Fruit fly (Drosophila melanogaster) whole organism, embryonic: ENCODE data around the gene CG11970.
A peak's percentile ranks its signal among the peaks of the same experiment; 100 is the strongest.

Experiments used
- CG11695 ChIP-seq: fragments of 200-800 bp; sonication (Bioruptor generic); IDR thresholded peaks from 3 replicates; pipeline ENCODE4 v1.3.6; 2022; ENCODE audit warnings: missing biosample characterization, missing genetic modification characterization
- CG12299 ChIP-seq: fragments of 200-800 bp; sonication (Bioruptor generic); optimal IDR thresholded peaks from 2 replicates; lab custom pipeline; 2018; ENCODE audit warnings: missing biosample characterization, mild to moderate bottlenecking, missing genetic modification characterization
- CG13296 ChIP-seq: fragments of 200-800 bp; sonication (Bioruptor generic); optimal IDR thresholded peaks from 3 replicates; lab custom pipeline; 2018; ENCODE audit warnings: missing biosample characterization, mild to moderate bottlenecking, missing genetic modification characterization
- CG14441 ChIP-seq: fragments of 200-800 bp; sonication (Bioruptor generic); IDR thresholded peaks from 2 replicates; pipeline ENCODE4 v1.3.6; 2022; ENCODE audit warnings: missing biosample characterization, missing genetic modification characterization
- CG15514 ChIP-seq: fragments of 200-800 bp; sonication (Bioruptor generic); optimal IDR thresholded peaks from 3 replicates; lab custom pipeline; 2017; ENCODE audit warnings: missing biosample characterization, missing genetic modification characterization, mild to moderate bottlenecking, moderate library complexity, missing genetic modification reagents
- CG1832 ChIP-seq: fragments of 200-800 bp; sonication (Bioruptor generic); optimal IDR thresholded peaks from 2 replicates; lab custom pipeline; 2017; ENCODE audit warnings: missing biosample characterization, mild to moderate bottlenecking, missing genetic modification characterization, inconsistent platforms
- CG18599 ChIP-seq: fragments of 200-800 bp; sonication (Bioruptor generic); optimal IDR thresholded peaks from 3 replicates; lab custom pipeline; 2017; ENCODE audit warnings: missing biosample characterization, missing genetic modification characterization, mild to moderate bottlenecking, moderate library complexity, missing genetic modification reagents
- CG2116 ChIP-seq: fragments of 200-800 bp; sonication (Bioruptor generic); optimal IDR thresholded peaks from 3 replicates; lab custom pipeline; 2018; ENCODE audit warnings: missing biosample characterization, mild to moderate bottlenecking, missing genetic modification characterization
- CG2678 ChIP-seq: fragments of 200-800 bp; sonication (Bioruptor generic); optimal IDR thresholded peaks from 3 replicates; lab custom pipeline; 2019; ENCODE audit warnings: missing biosample characterization, mild to moderate bottlenecking, missing genetic modification characterization, moderate library complexity
- CG30020 ChIP-seq: fragments of 200-800 bp; optimal IDR thresholded peaks from 2 replicates; lab custom pipeline; 2019; ENCODE audit warnings: missing biosample characterization, mild to moderate bottlenecking, missing genetic modification characterization, moderate library complexity
- CG3726 ChIP-seq: fragments of 200-800 bp; sonication (Bioruptor generic); IDR thresholded peaks from 3 replicates; pipeline ENCODE4, ENCODE4 v1.3.6; 2022; ENCODE audit warnings: missing biosample characterization, missing genetic modification characterization
- CG42726 ChIP-seq: fragments of 200-800 bp; sonication (Bioruptor generic); IDR thresholded peaks from 2 replicates; pipeline ENCODE4 v1.3.6; 2022; ENCODE audit warnings: missing biosample characterization, missing genetic modification characterization; ENCODE audit not compliant: partially characterized antibody
- CG4730 ChIP-seq: fragments of 200-800 bp; sonication (Bioruptor generic); IDR thresholded peaks from 2 replicates; pipeline ENCODE4 v1.3.6; 2022; ENCODE audit warnings: missing biosample characterization, missing genetic modification characterization
- CG6654 ChIP-seq: fragments of 200-800 bp; sonication (Bioruptor generic); optimal IDR thresholded peaks from 2 replicates; lab custom pipeline; 2017; ENCODE audit warnings: missing biosample characterization, mild to moderate bottlenecking, missing genetic modification characterization
- CG6765 ChIP-seq: fragments of 200-800 bp; sonication (Bioruptor generic); optimal IDR thresholded peaks from 3 replicates; lab custom pipeline; 2017; ENCODE audit warnings: missing biosample characterization, mild to moderate bottlenecking, missing genetic modification characterization
- CG7556 ChIP-seq: fragments of 200-800 bp; sonication (Bioruptor generic); optimal IDR thresholded peaks from 2 replicates; lab custom pipeline; 2017; ENCODE audit warnings: missing biosample characterization, mild to moderate bottlenecking, missing genetic modification characterization
- CG8765 ChIP-seq: fragments of 200-800 bp; sonication (Bioruptor generic); IDR thresholded peaks from 2 replicates; pipeline ENCODE4 v1.3.6; 2022; ENCODE audit warnings: missing biosample characterization, missing genetic modification characterization
- CG9437 ChIP-seq: fragments of 200-800 bp; sonication (Bioruptor generic); optimal IDR thresholded peaks from 2 replicates; lab custom pipeline; 2018; ENCODE audit warnings: missing biosample characterization, mild to moderate bottlenecking, missing genetic modification characterization
- CTCF ChIP-seq: fragments of 200-800 bp; sonication (Bioruptor generic); optimal IDR thresholded peaks from 2 replicates; lab custom pipeline; 2017; ENCODE audit warnings: missing biosample characterization, mild to moderate bottlenecking, missing genetic modification characterization, moderate library complexity
- Dip2 ChIP-seq: fragments of 200-800 bp; sonication (Bioruptor generic); IDR thresholded peaks from 2 replicates; pipeline ENCODE4 v1.3.6; 2022; ENCODE audit warnings: missing biosample characterization, missing genetic modification characterization
- Dll ChIP-seq: fragments of 200-800 bp; sonication (Bioruptor generic); IDR thresholded peaks from 4 replicates; pipeline ENCODE4 v1.3.6; 2022; ENCODE audit warnings: missing biosample characterization, missing genetic modification characterization; ENCODE audit not compliant: partially characterized antibody
- Dref ChIP-seq: fragments of 200-800 bp; sonication (Bioruptor generic); IDR thresholded peaks from 2 replicates; pipeline ENCODE4 v1.3.6; 2022; ENCODE audit warnings: missing biosample characterization, missing genetic modification characterization
- E2f2 ChIP-seq: fragments of 200-800 bp; sonication (Bioruptor generic); IDR thresholded peaks from 2 replicates; pipeline ENCODE4 v1.3.6; 2022; ENCODE audit warnings: missing biosample characterization, missing genetic modification characterization
- Fer1 ChIP-seq: fragments of 200-800 bp; sonication (Bioruptor generic); optimal IDR thresholded peaks from 2 replicates; lab custom pipeline; 2017; ENCODE audit warnings: missing biosample characterization, mild to moderate bottlenecking, missing genetic modification characterization
- HLH3B ChIP-seq: fragments of 200-800 bp; sonication (Bioruptor generic); IDR thresholded peaks from 2 replicates; pipeline ENCODE4 v1.3.6; 2022; ENCODE audit warnings: missing biosample characterization, missing genetic modification characterization
- HmgZ ChIP-seq: fragments of 200-800 bp; sonication (Bioruptor generic); optimal IDR thresholded peaks from 2 replicates; lab custom pipeline; 2018; ENCODE audit warnings: missing biosample characterization, mild to moderate bottlenecking, missing genetic modification characterization
- Lpt ChIP-seq: fragments of >200 bp; optimal IDR thresholded peaks from 2 replicates; lab custom pipeline; 2018; ENCODE audit warnings: missing biosample characterization, missing genetic modification characterization
- MBD-R2 ChIP-seq: fragments of 200-800 bp; sonication (Bioruptor generic); IDR thresholded peaks from 2 replicates; pipeline ENCODE4 v1.3.6; 2022; ENCODE audit warnings: missing biosample characterization, missing genetic modification characterization
- MESR4 ChIP-seq: fragments of 200-800 bp; sonication (Bioruptor generic); optimal IDR thresholded peaks from 2 replicates; lab custom pipeline; 2018; ENCODE audit warnings: missing biosample characterization, mild to moderate bottlenecking, missing genetic modification characterization, moderate library complexity
- Med ChIP-seq: fragments of 200-800 bp; sonication (Bioruptor generic); peaks from one replicate; lab custom pipeline; 2016; ENCODE audit warnings: missing biosample characterization, missing genetic modification characterization, mild to moderate bottlenecking, inconsistent platforms, moderate library complexity
- Myb ChIP-seq: fragments of 200-800 bp; sonication (Bioruptor generic); optimal IDR thresholded peaks from 2 replicates; lab custom pipeline; 2016; ENCODE audit warnings: missing biosample characterization, missing genetic modification characterization
- NC2β ChIP-seq: fragments of 200-800 bp; sonication (Bioruptor generic); optimal IDR thresholded peaks from 2 replicates; lab custom pipeline; 2016; ENCODE audit warnings: missing biosample characterization, missing genetic modification characterization
- NFAT ChIP-seq: fragments of 200-800 bp; sonication (Bioruptor generic); IDR thresholded peaks from 2 replicates; pipeline ENCODE4 v1.3.6; 2022; ENCODE audit warnings: missing biosample characterization, missing genetic modification characterization
- Oli ChIP-seq: fragments of 200-800 bp; sonication (Bioruptor generic); optimal IDR thresholded peaks from 2 replicates; lab custom pipeline; 2018; ENCODE audit warnings: missing biosample characterization, mild to moderate bottlenecking, missing genetic modification characterization, moderate library complexity
- Opbp ChIP-seq: fragments of 200-800 bp; sonication (Bioruptor generic); IDR thresholded peaks from 3 replicates; pipeline ENCODE4 v1.3.6; 2022; ENCODE audit warnings: missing biosample characterization, missing genetic modification characterization; ENCODE audit not compliant: partially characterized antibody
- Sox102F ChIP-seq: fragments of 200-800 bp; sonication (Bioruptor generic); optimal IDR thresholded peaks from 2 replicates; lab custom pipeline; 2018; ENCODE audit warnings: missing biosample characterization, mild to moderate bottlenecking, missing genetic modification characterization, moderate library complexity
- chn ChIP-seq: fragments of 200-800 bp; sonication (Bioruptor generic); optimal IDR thresholded peaks from 2 replicates; lab custom pipeline; 2016; ENCODE audit warnings: missing biosample characterization, missing genetic modification characterization
- dysf ChIP-seq: fragments of 200-800 bp; sonication (Bioruptor generic); IDR thresholded peaks from 3 replicates; pipeline ENCODE4 v1.3.6; 2022; ENCODE audit warnings: missing biosample characterization, missing genetic modification characterization
- esg ChIP-seq: fragments of 200-800 bp; sonication (Bioruptor generic); conservative IDR thresholded peaks from 2 replicates; pipeline ENCODE4 v1.3.6; 2022; ENCODE audit warnings: missing biosample characterization, missing genetic modification characterization
- insv ChIP-seq, 2 experiments: fragments of 200-800 bp; sonication (Bioruptor generic); optimal IDR thresholded peaks; 3 replicates each; lab custom pipeline; 2016 to 2018; ENCODE audit warnings: missing biosample characterization in 2 of 2, missing genetic modification characterization in 2 of 2
- kay ChIP-seq: fragments of 200-800 bp; sonication (Bioruptor generic); optimal IDR thresholded peaks from 2 replicates; lab custom pipeline; 2016; ENCODE audit warnings: missing biosample characterization, missing genetic modification characterization
- oc ChIP-seq: fragments of 200-800 bp; sonication (Bioruptor generic); optimal IDR thresholded peaks from 2 replicates; lab custom pipeline; 2018; ENCODE audit warnings: missing biosample characterization, mild to moderate bottlenecking, missing genetic modification characterization, moderate library complexity
- pho ChIP-seq: fragments of 200-800 bp; sonication (Bioruptor generic); optimal IDR thresholded peaks from 2 replicates; lab custom pipeline; 2016; ENCODE audit warnings: missing biosample characterization, missing genetic modification characterization
- pzg ChIP-seq: fragments of 200-800 bp; sonication (Bioruptor generic); optimal IDR thresholded peaks from 3 replicates; lab custom pipeline; 2018; ENCODE audit warnings: missing biosample characterization, mild to moderate bottlenecking, missing genetic modification characterization, moderate library complexity
- run ChIP-seq: fragments of 200-800 bp; sonication (Bioruptor generic); optimal IDR thresholded peaks from 3 replicates; lab custom pipeline; 2018; ENCODE audit warnings: missing biosample characterization, mild to moderate bottlenecking, missing genetic modification characterization
- so ChIP-seq: fragments of 200-800 bp; sonication (Bioruptor generic); IDR thresholded peaks from 3 replicates; pipeline ENCODE4 v1.3.6; 2022; ENCODE audit warnings: missing biosample characterization, missing genetic modification characterization
- tup ChIP-seq: fragments of 200-800 bp; sonication (Bioruptor generic); optimal IDR thresholded peaks from 2 replicates; lab custom pipeline; 2016; ENCODE audit warnings: missing biosample characterization, mild to moderate bottlenecking, missing genetic modification characterization, moderate library complexity
- unc-4 ChIP-seq: fragments of 200-800 bp; sonication (Bioruptor generic); IDR thresholded peaks from 2 replicates; pipeline ENCODE4 v1.3.6; 2022; ENCODE audit warnings: missing biosample characterization, missing genetic modification characterization; ENCODE audit not compliant: partially characterized antibody
- usp ChIP-seq: fragments of >200 bp; optimal IDR thresholded peaks from 2 replicates; lab custom pipeline; 2017; ENCODE audit warnings: missing biosample characterization, missing genetic modification characterization

Gene CG11970

dm6 chr3R:8984141-8984540, 377 bp upstream of the CG11970 start, which contains the start of gene RagA-B:
Gene RagA-B, minus strand, starts transcription at chr3R:8984315.
- TF ChIP-seq Fer1 (no peak), CG9437 (peak; percentile 16), pzg (peak; percentile 5), Dll (GFP tag; lab: Robert Waterston, UW) (0 out of 4 replicates have a peak, but pooled peaks have one; percentile 54), MBD-R2 (GFP tag; lab: Robert Waterston, UW) (peak; percentile 37; the same call in 1 of the 2 replicates), chn (no peak), unc-4 (GFP tag; lab: Robert Waterston, UW) (0 out of 2 replicates have a peak, but pooled peaks have one; percentile 11), Sox102F (GFP tag; lab: Kevin White, UChicago) (no peak), Dref (GFP tag; lab: Robert Waterston, UW) (peak; percentile 60), CG6765 (no peak), MESR4 (GFP tag; lab: Kevin White, UChicago) (peak; percentile 65), CG2116 (GFP tag; lab: Kevin White, UChicago) (peak; percentile 62), CG3726 (GFP tag; lab: Robert Waterston, UW) (no peak), CG11695 (GFP tag; lab: Robert Waterston, UW) (no peak), Myb (GFP tag; lab: Kevin White, UChicago) (no peak), Opbp (GFP tag; lab: Robert Waterston, UW) (0 out of 3 replicates have a peak, but pooled peaks have one; percentile 31), CTCF (GFP tag; lab: Kevin White, UChicago) (no peak), CG15514 (GFP tag; lab: Kevin White, UChicago) (peak; percentile 84)

- TF ChIP-seq kay = peak; percentile 49
- TF ChIP-seq usp = no peak
- no peak for TF ChIP-seq CG13296 (GFP tag; lab: Kevin White, UChicago)
- TF ChIP-seq CG2678 (tag; lab: Kevin White, UChicago) = no peak
- 0 out of 2 replicates have a peak, but pooled peaks have one; percentile 24 for TF ChIP-seq CG4730 (GFP tag; lab: Robert Waterston, UW)
- TF ChIP-seq HLH3B (GFP tag; lab: Robert Waterston, UW) = peak; percentile 25; the same call in 1 of the 2 replicates
- no peak for TF ChIP-seq CG14441 (GFP tag; lab: Robert Waterston, UW)
- no peak for TF ChIP-seq Oli (tag; lab: Kevin White, UChicago)
- peak; percentile 86 for TF ChIP-seq HmgZ (tag; lab: Kevin White, UChicago)
- TF ChIP-seq CG42726 (GFP tag; lab: Robert Waterston, UW) = no peak
- peak; percentile 80 for TF ChIP-seq CG18599
- peak; percentile 70 for TF ChIP-seq dysf (GFP tag; lab: Robert Waterston, UW)
- no peak for TF ChIP-seq CG11695 (GFP tag; lab: Robert Waterston, UW)
- no peak for TF ChIP-seq CG6654 (GFP tag; lab: Kevin White, UChicago)
- peak; percentile 49 for TF ChIP-seq CG12299 (tag; lab: Kevin White, UChicago)
- TF ChIP-seq oc = no peak
- TF ChIP-seq insv (GFP tag; optimal IDR thresholded peaks at IDR 0.05; lab: Kevin White, UChicago) = peak in 1 of 2 experiments; percentile 51
- no peak for TF ChIP-seq Dip2 (GFP tag; lab: Robert Waterston, UW)
- TF ChIP-seq esg (GFP tag; lab: Robert Waterston, UW) = peak; percentile 17
- no peak for TF ChIP-seq CG1832 (GFP tag; lab: Kevin White, UChicago)
- peak; percentile 91 for TF ChIP-seq pho
- peak; percentile 57 for TF ChIP-seq CG8765 (GFP tag; lab: Robert Waterston, UW)
- TF ChIP-seq CG30020 = peak; percentile 63
- peak; percentile 97 for TF ChIP-seq Med (GFP tag; lab: Kevin White, UChicago)
- TF ChIP-seq CG7556 (GFP tag; lab: Kevin White, UChicago) = peak; percentile 62
- TF ChIP-seq Lpt (GFP tag; lab: Kevin White, UChicago) = no peak
- TF ChIP-seq so (GFP tag; lab: Robert Waterston, UW) = no peak
- TF ChIP-seq run (tag; lab: Kevin White, UChicago) = no peak
- TF ChIP-seq NC2β = peak; percentile 72
- peak; percentile 38; the same call in 1 of the 2 replicates for TF ChIP-seq E2f2 (GFP tag; lab: Robert Waterston, UW)
- peak; percentile 33 for TF ChIP-seq tup (GFP tag; lab: Kevin White, UChicago)
- TF ChIP-seq NFAT (GFP tag; lab: Robert Waterston, UW) = peak; percentile 58
These were observed 8.5 kb downstream of the CG11970 start, which contains the start of gene CG11975 for dm6 chr3R:8992928-8993579. Gene CG11975, plus strand, starts transcription at chr3R:8993253.
